Fruit fly (Drosophila melanogaster) whole organism, embryonic: ENCODE results near the gene Argk1.

Experiments
- CG14441 ChIP-seq: fragments of 200-800 bp; sonication (Bioruptor generic); IDR thresholded peaks from 2 replicates; pipeline ENCODE4 v1.3.6; 2022; ENCODE audit warnings: missing biosample characterization, missing genetic modification characterization
- Doc2 ChIP-seq: fragments of 200-800 bp; sonication (Bioruptor generic); IDR thresholded peaks from 2 replicates; pipeline ENCODE4 v1.3.6; 2022; ENCODE audit warnings: missing biosample characterization, missing genetic modification characterization
- Ets65A ChIP-seq: fragments of 200-800 bp; sonication (Bioruptor generic); peaks from one replicate; lab custom pipeline; 2016; ENCODE audit warnings: missing biosample characterization, missing genetic modification characterization
- Optix ChIP-seq: fragments of 200-800 bp; sonication (Bioruptor generic); IDR thresholded peaks from 3 replicates; pipeline ENCODE4 v1.3.6; 2022; ENCODE audit warnings: missing biosample characterization, missing genetic modification characterization
- mld ChIP-seq: fragments of 200-800 bp; sonication (Bioruptor generic); IDR thresholded peaks from 3 replicates; pipeline ENCODE4 v1.3.6; 2022; ENCODE audit warnings: missing biosample characterization, missing genetic modification characterization; ENCODE audit not compliant: partially characterized antibody

DNA sequence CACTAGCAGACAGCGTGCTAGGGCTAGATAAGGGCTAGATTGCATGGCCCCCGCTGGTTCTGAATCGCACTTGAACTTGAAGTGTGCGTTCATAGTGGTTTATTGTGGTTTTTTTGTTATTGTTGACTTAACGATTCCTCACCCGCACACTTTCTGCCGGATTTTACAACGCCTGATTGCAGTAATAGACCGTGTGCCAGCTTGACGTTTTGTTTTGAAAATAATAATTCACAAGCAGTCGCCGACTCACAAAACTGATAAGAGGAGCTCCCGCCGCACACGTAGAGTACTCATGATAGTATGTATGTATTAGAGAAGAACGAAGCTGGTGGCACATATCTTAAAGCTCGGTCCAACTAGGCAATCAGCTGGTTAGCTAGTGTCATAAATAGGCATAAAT is 29.9 kb upstream of the Argk1 start:
- TF ChIP-seq Optix (GFP tag; lab: Robert Waterston, UW), result no peak
- no peak for TF ChIP-seq Ets65A (GFP tag; lab: Kevin White, UChicago)
- no peak for TF ChIP-seq CG14441 (GFP tag; lab: Robert Waterston, UW)
- no peak for TF ChIP-seq mld (GFP tag; lab: Robert Waterston, UW)
- TF ChIP-seq Doc2, result no peak
